Worm (Caenorhabditis elegans): ENCODE measurements around the gene aman-2.

aman-2 gene

ce11 chrV:11958343-11959291 is 25.6 kb upstream of the aman-2 start, which contains the start of gene F58H1.5:
Gene F58H1.5, plus strand, starts transcription at chrV:11958393.
- peak; percentile 26 for TF ChIP-seq ceh-9 (tag; optimal IDR thresholded peaks at IDR 0.05)
- no peak for TF ChIP-seq jun-1 (tag; optimal IDR thresholded peaks at IDR 0.05)

DNA sequence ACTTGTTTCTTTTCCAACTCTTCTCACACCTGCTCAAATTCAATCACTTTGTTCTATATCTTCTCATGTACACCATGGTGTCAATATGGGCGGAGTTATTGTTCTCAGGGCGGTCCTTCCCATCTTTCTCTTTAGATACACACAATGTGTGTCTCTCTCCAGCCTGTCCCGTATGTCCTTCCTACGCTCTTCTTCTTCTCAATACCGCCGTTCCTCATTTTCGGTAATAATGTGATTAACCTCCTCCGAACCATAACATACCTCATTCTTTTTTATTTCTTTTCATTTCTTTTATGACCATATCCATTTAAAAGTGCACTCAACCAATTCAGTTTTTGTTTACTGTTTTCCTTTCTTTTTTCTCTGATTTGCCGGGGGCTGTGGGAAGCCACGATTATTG is 22.6 kb upstream of the aman-2 start:
- TF ChIP-seq R02D3.7 (tag; optimal IDR thresholded peaks at IDR 0.05): no peak
- TF ChIP-seq egl-5 (tag; optimal IDR thresholded peaks at IDR 0.05): peak; percentile 10

ce11 chrV:11953621-11954020 is 20.6 kb upstream of the aman-2 start:
- peak; percentile 81 for TF ChIP-seq fkh-10 (GFP tag; optimal IDR thresholded peaks at IDR 0.05)
- TF ChIP-seq ceh-9 (tag; optimal IDR thresholded peaks at IDR 0.05): no peak

DNA sequence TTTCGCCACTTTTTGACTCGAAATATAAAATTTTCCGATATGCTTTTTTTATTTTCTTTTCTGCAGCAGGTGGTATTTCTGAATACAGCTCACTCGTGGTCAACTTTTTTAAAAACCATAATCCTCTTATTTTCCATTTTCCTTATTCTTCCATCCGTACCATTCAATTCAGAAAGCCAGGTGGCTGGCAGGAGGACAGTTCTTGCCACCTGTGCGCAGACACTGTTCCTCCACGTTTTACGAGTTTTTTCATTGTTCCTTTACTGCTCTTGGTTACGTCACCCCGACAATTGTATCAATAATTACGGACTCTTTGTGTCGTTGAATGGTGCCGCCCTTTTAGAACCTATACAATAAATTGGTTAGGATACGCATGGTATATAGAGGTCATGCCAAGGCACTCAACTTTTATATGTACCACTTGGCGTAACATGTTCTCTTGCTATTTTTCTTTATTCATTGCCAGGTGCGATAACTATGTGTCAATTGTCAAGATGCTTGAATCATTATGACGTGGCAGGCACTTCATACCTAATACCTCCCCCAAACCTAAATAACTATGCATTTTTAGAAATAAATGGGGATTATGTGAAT is 19.9 kb upstream of the aman-2 start:
- TF ChIP-seq pha-4 (tag; optimal IDR thresholded peaks at IDR 0.05): peak; percentile 12
- TF ChIP-seq nhr-25 (tag; optimal IDR thresholded peaks at IDR 0.05): no peak
- TF ChIP-seq nfya-1 (tag; optimal IDR thresholded peaks at IDR 0.05; ENCODE audit: insufficient read depth): no peak

DNA sequence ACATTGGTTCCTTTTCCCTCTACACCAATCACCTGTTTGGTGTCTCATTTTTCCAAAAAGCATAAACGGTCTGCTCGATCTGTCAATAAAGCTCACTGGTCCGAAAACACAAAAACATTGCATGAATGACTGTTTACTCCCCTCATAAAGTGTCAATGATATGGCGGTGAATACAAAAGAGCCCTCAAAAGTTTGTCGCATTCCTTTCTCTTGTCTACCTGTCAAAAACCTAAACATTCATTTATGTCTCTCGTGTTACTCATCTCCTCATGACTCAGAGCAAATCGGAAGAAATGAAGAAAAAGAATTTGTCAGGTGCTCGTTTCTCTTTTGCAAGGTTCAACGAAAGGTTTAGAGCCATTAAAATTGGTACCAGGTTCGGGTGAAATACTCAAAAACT is 18.2 kb upstream of the aman-2 start:
- TF ChIP-seq ztf-4 (tag; optimal IDR thresholded peaks at IDR 0.05) (no peak), pha-4 (tag; optimal IDR thresholded peaks at IDR 0.05) (peak; percentile 67), aly-2 (tag; optimal IDR thresholded peaks at IDR 0.05) (no peak), lsy-12 (tag; optimal IDR thresholded peaks at IDR 0.05) (no peak)

DNA sequence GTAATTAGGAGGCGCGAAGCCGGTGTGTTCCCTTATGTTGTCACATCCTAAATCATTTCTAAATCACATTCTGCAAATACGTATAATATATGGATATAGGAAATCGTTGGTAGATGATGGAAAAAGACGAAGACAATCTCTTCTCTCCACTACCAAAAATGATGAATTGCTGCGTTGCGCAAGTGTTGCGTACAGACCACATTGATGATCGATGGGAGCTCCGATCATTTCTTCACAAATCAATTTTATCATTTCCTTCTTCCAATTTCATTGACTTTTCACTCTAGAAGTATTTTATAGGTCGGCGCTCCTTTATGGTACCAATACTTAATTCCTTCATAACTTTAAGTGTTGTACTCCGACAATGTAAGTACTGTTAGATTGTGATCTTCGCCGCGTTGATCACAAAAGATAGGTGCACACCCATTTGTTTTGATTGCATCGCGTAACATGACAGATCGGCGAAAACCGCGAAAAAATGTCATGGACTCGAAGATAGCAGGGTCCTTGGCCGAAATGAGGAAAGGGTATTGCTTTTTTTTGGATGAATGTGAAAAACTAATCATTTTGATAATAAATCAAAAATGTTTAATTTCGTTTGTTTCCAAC is 16.6 kb upstream of the aman-2 start:
- TF ChIP-seq lin-39 (tag; optimal IDR thresholded peaks at IDR 0.05): peak; percentile 31
- no peak for TF ChIP-seq elt-1 (tag; optimal IDR thresholded peaks at IDR 0.05)

DNA sequence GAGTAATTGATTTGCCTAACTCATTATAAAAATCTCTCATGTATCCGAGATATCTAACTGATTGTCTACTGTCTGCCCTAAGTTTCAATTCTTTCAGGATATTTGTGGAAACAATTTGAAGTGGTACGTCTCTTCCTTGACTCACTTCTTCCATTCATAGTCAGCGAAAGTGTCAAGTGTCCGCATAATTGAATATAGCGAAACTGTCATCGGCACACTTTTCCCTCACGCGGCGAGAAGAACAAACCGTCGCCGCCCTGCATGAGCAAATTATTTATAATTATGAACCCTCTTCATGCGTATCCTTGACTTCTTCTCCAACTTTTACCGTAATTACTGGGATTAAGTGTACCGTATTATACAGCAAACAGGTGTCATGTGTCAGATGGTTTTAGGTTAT is 15.5 kb upstream of the aman-2 start:
- no peak for TF ChIP-seq R02D3.7 (tag; optimal IDR thresholded peaks at IDR 0.05)
- TF ChIP-seq daf-12 (tag; optimal IDR thresholded peaks at IDR 0.05): no peak
- no peak for TF ChIP-seq eor-1 (tag; optimal IDR thresholded peaks at IDR 0.05)
- TF ChIP-seq nhr-67 (tag; optimal IDR thresholded peaks at IDR 0.05): no peak

DNA sequence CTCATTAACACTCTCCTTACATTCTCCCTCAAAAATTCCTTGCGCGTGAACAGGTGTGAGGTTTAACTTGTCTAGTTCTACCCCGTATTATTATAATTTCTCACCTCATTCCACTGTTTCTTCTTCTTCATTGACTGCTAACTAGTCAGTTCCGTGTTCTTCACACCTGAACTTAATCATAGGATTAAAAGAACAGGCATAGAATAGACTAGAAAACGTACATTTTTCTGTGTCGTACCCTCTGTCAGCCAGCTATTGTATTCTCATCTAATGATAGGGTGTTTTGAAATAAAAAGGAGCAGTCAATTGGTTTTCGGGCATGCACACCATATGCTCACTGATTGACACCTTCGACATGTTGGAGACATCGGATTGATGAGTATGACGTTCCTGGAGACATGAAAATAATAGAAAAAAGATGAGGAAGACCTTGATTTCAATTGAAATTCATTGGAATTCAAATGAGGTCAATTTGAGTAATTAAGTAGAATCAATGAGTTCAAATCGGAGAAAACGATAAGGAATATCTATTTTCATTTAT is 14.4 kb upstream of the aman-2 start:
- TF ChIP-seq aly-2 (tag; optimal IDR thresholded peaks at IDR 0.05) (no peak), daf-12 (tag; optimal IDR thresholded peaks at IDR 0.05) (no peak), pha-4 (tag; optimal IDR thresholded peaks at IDR 0.05) (no peak), jun-1 (tag; optimal IDR thresholded peaks at IDR 0.05) (no peak), ceh-82 (tag; optimal IDR thresholded peaks at IDR 0.05) (no peak)

DNA sequence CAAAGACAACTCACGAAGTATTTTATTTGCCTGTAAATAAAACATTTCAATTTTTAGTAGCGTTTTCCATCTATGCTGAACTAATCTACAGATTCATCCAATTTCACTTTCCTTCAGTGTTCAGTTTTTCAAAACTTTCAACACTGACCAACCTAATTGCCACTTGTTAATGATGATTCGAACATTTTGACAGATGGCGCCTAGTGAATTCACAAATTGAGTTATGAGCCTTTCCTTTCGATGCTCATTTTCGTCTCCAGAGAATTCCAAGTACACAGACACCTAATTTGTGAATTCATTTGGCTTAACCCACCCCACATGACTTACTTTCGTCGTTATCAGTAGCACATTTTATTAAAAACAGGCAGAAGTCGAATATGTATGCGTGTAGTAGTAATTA is 13.8 kb upstream of the aman-2 start:
- TF ChIP-seq nhr-23 (tag; optimal IDR thresholded peaks at IDR 0.05): no peak
- no peak for TF ChIP-seq nhr-76 (tag; optimal IDR thresholded peaks at IDR 0.05)
- TF ChIP-seq elt-1 (tag; optimal IDR thresholded peaks at IDR 0.05): no peak
- TF ChIP-seq ztf-11 (tag; optimal IDR thresholded peaks at IDR 0.05): no peak
- no peak for TF ChIP-seq ceh-28 (tag; optimal IDR thresholded peaks at IDR 0.05)
